Worm (Caenorhabditis elegans): Measurements from ENCODE around the gene srx-125.

Gene srx-125

DNA sequence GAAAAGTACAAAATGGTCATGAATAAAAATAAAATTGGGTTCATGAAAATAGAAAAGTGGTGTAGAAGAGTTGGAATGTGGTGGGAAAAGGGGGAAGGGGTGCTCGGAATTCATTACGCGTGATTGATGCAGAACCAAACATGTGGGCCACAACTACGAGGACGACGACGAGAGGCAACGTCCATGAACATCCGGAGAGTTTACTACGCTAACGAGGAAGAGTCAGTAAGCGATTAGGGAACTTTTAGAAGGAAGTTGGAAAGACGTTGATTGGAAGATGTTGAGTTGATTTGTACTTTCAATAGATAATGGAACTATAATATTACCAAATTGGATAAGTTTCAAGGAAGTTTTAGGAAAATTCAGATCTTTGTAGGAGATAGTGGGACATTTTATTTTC lies 34.5 kb downstream of the srx-125 start:
- TF ChIP-seq lin-32 (GFP tag; optimal IDR thresholded peaks at IDR 0.05) (no peak), ces-1 (GFP tag; optimal IDR thresholded peaks at IDR 0.05) (peak; percentile 65)

DNA sequence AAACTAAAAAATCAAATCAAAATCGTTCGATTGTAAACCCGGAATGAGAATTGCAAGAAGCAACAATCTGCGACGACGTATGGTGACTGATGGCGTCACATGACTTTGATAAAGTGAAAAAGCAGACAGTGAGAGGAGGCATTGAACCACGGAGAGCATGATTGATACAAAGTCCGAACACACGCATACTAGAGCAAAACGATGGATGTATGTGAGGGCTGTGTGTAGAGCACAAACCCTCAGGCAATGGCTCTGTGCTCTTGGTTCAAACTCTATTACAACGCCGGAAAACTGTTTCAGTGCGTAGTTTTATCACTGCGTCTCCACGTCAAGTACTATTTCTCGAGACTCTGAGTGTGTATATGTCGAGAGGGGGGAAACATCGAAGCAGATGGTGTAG lies 35.4 kb downstream of the srx-125 start:
- TF ChIP-seq cnd-1 (tag; optimal IDR thresholded peaks at IDR 0.05) (peak; percentile 9), nhr-237 (tag; optimal IDR thresholded peaks at IDR 0.05) (no peak), unc-62 (GFP tag; optimal IDR thresholded peaks at IDR 0.05) (peak; percentile 58), hlh-1 (tag; optimal IDR thresholded peaks at IDR 0.05) (peak; percentile 56), unc-120 (tag; optimal IDR thresholded peaks at IDR 0.05; ENCODE audit: poor library complexity, severe bottlenecking) (peak; percentile 24)

DNA sequence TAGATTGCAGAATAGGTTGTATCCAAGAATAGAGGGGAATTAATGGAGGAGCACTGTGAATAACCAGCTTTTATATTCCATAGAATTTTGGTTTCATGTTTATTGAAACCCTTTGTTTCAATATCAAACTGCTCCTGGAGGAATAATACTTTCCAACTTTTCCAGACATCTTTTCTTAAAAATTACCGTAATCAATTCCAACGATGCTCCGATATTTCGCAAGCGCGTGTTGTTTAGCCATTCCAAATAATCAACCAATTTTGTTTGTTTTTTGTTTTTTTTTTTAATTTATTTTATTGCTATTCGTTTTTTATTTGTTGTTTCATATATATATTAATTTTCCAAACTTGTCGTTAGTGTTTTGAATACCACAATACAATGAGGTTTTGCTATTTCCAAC lies 38.9 kb downstream of the srx-125 start, which contains the start of gene cutl-1:
Gene cutl-1, minus strand, starts transcription at position 83 of the 400 bp plus-strand sequence.
- TF ChIP-seq lsy-2 (tag; optimal IDR thresholded peaks at IDR 0.05) (peak; percentile 4), cnd-1 (tag; optimal IDR thresholded peaks at IDR 0.05) (no peak)

DNA sequence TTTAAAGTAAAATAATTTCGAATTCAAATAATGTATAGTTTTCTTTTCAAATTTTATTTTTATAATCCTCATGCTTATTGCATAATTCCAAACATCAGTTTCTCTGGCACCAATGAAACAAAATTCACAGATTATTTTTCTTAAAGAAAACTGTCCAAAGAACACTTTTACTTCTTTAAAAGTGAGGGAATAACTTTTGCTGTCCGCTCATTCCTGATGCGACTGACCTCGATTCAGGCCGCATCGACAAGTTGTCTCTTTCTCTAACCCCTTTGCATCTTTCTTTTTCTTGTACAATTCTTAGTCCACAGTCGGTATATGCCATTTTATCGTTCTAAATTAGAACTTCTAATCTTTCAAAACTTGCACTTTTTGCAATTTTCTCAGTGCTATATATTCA lies 39.4 kb downstream of the srx-125 start, which contains the start of gene F53F1.2:
Gene F53F1.2, plus strand, starts transcription at position 306 of the 400 bp plus-strand sequence.
- TF ChIP-seq lsy-2 (tag; optimal IDR thresholded peaks at IDR 0.05) (no peak), drap-1 (GFP tag; optimal IDR thresholded peaks at IDR 0.05) (no peak), lin-32 (GFP tag; optimal IDR thresholded peaks at IDR 0.05) (no peak), ceh-43 (GFP tag; optimal IDR thresholded peaks at IDR 0.05) (no peak), unc-120 (tag; optimal IDR thresholded peaks at IDR 0.05; ENCODE audit: poor library complexity, severe bottlenecking) (no peak), ceh-83 (GFP tag; optimal IDR thresholded peaks at IDR 0.05) (no peak), ces-1 (GFP tag; optimal IDR thresholded peaks at IDR 0.05) (no peak), tbx-8 (GFP tag; optimal IDR thresholded peaks at IDR 0.05) (no peak), hlh-1 (tag; optimal IDR thresholded peaks at IDR 0.05) (no peak), ham-2 (GFP tag; optimal IDR thresholded peaks at IDR 0.05) (no peak), blmp-1 (tag; optimal IDR thresholded peaks at IDR 0.05) (no peak)

DNA sequence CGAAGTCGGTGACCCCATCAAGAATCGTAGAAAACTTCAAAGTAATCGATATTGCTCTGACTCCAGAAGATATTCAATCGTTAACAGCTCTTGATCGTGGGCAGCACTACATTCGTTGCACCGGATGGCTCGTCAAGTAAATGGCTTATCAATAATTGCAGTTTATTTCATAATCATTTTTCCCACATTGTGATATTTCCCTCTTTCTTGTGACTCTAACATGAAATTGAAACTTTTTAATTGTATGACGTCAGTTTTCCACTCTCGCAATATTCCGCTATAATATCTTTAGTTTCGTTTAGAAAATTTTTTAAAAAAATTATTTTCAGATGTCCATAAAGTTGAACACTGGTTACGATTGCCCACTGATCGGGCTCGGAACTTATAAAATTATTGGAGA lies 40.8 kb downstream of the srx-125 start, which contains the start of gene F53F1.3:
Gene F53F1.3, plus strand, starts transcription at position 330 of the 400 bp plus-strand sequence.
- no peak for TF ChIP-seq nhr-12 (tag; optimal IDR thresholded peaks at IDR 0.05)
- no peak for TF ChIP-seq pha-4 (tag; optimal IDR thresholded peaks at IDR 0.05)
- TF ChIP-seq unc-39 (tag; optimal IDR thresholded peaks at IDR 0.05): no peak

DNA sequence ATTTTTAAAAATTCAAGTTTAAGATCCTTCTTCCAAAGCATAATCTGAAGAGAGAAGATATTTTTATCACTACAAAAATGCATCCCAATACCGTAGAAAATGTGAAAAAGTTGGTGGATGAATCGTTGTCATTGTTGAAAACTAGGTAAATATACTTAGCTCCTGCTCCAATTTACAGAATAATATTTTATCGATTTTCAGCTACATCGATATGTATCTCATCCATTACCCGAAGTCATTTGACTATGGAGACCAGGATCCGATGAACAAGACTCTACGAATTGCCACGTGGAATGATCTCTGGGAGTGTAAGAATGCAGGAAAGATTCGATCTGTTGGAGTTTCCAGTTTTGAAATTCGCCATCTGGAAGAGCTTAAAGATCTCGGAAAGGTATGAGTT lies 41.3 kb downstream of the srx-125 start:
- TF ChIP-seq cnd-1 (tag; optimal IDR thresholded peaks at IDR 0.05) (no peak), ceh-43 (GFP tag; optimal IDR thresholded peaks at IDR 0.05) (no peak), zip-8 (tag; optimal IDR thresholded peaks at IDR 0.05) (no peak), mep-1 (tag; optimal IDR thresholded peaks at IDR 0.05) (no peak), ces-1 (GFP tag; optimal IDR thresholded peaks at IDR 0.05) (no peak), lsy-2 (tag; optimal IDR thresholded peaks at IDR 0.05) (no peak), mab-5 (tag; optimal IDR thresholded peaks at IDR 0.05) (no peak), drap-1 (GFP tag; optimal IDR thresholded peaks at IDR 0.05) (no peak), sem-2 (GFP tag; optimal IDR thresholded peaks at IDR 0.05) (no peak), lin-13 (tag; optimal IDR thresholded peaks at IDR 0.05) (no peak), nhr-12 (tag; optimal IDR thresholded peaks at IDR 0.05) (no peak)

DNA sequence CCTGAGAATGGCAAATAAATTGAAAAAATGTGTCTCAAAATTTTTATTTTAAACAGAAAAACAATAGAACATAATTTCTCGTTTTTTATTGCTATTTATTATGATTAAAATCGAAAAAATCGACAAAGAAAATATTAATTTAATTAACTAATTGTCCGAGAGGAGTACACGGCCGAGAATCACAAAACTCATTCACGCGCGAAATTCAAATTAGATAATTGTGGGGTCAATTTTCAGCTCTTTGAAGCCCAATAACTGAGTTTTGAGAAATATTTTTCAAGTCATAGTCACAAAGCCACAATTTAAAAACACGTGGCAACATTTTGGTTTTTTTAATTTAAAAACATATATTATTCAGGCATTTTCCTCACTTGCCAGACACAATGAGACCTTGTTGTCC lies 42.0 kb downstream of the srx-125 start:
- no peak for TF ChIP-seq pha-4 (tag; optimal IDR thresholded peaks at IDR 0.05)
- TF ChIP-seq ceh-43 (GFP tag; optimal IDR thresholded peaks at IDR 0.05): no peak
- no peak for TF ChIP-seq sptf-1 (tag; optimal IDR thresholded peaks at IDR 0.05)
- TF ChIP-seq ces-1 (GFP tag; optimal IDR thresholded peaks at IDR 0.05): peak; percentile 68

DNA sequence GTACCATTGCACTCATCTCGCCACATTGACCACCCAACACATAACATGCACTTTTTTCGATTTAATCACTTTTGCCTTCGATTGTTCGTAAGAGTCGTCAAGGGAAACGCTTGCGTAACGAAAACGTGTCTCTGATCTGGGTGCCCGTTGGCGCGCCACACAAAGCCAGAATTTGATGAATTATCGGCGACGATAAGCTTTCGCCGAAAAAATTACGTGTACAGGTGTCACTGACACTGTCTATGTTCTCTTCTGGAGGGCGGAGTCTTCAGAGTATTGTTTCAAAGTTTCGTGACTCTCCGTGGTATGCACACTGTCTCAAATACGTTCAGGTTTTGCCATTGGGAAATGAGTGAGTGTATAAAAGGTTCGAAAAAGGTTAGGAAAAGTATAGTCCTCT lies 43.6 kb downstream of the srx-125 start, which contains the start of gene F53F1.4:
Gene F53F1.4, plus strand, starts transcription at position 390 of the 400 bp plus-strand sequence.
- no peak for TF ChIP-seq nhr-76 (tag; optimal IDR thresholded peaks at IDR 0.05)
- no peak for TF ChIP-seq snpc-4 (tag; optimal IDR thresholded peaks at IDR 0.05)
- TF ChIP-seq sem-2 (GFP tag; optimal IDR thresholded peaks at IDR 0.05): no peak
- no peak for TF ChIP-seq unc-120 (tag; optimal IDR thresholded peaks at IDR 0.05; ENCODE audit: poor library complexity, severe bottlenecking)
- no peak for TF ChIP-seq lsy-2 (tag; optimal IDR thresholded peaks at IDR 0.05)
- no peak for TF ChIP-seq cnd-1 (tag; optimal IDR thresholded peaks at IDR 0.05)
- TF ChIP-seq ces-1 (GFP tag; optimal IDR thresholded peaks at IDR 0.05): no peak
